Worm (Caenorhabditis elegans) whole organism, L2 larva: ENCODE measurements around the gene Y53C12A.6.

ENCODE experiments used
- C34F6.9 ChIP-seq: fragments of 150-350 bp; optimal IDR thresholded peaks from 2 replicates; lab custom pipeline; 2014; ENCODE audit warnings: missing biosample characterization, missing genetic modification characterization
- F13H6.1 ChIP-seq: sonication (generic microtip); optimal IDR thresholded peaks from 2 replicates; lab custom pipeline; 2016; ENCODE audit warnings: missing genetic modification characterization, missing compliant biosample characterization
- Y55F3AM.14 ChIP-seq: fragments of 200-800 bp; sonication (Bioruptor generic); optimal IDR thresholded peaks from 2 replicates; lab custom pipeline; 2018; ENCODE audit warnings: mild to moderate bottlenecking, missing genetic modification characterization, missing compliant biosample characterization
- ZK546.5 ChIP-seq: sonication (generic microtip); optimal IDR thresholded peaks from 2 replicates; lab custom pipeline; 2017; ENCODE audit warnings: missing biosample characterization, missing genetic modification characterization
- alr-1 ChIP-seq: fragments of 150-350 bp; optimal IDR thresholded peaks from 2 replicates; lab custom pipeline; 2014; ENCODE audit warnings: missing biosample characterization, missing genetic modification characterization
- aly-2 ChIP-seq: fragments of 150-350 bp; optimal IDR thresholded peaks from 2 replicates; lab custom pipeline; 2014; ENCODE audit warnings: missing biosample characterization, missing genetic modification characterization
- ceh-82 ChIP-seq: fragments of 150-350 bp; optimal IDR thresholded peaks from 2 replicates; lab custom pipeline; 2014; ENCODE audit warnings: missing biosample characterization, missing genetic modification characterization
- dmd-4 ChIP-seq: sonication (generic microtip); optimal IDR thresholded peaks from 2 replicates; lab custom pipeline; 2017; ENCODE audit warnings: missing biosample characterization, missing genetic modification characterization
- elt-3 ChIP-seq: sonication (generic microtip); optimal IDR thresholded peaks from 2 replicates; lab custom pipeline; 2017; ENCODE audit warnings: missing biosample characterization, missing genetic modification characterization
- lin-11 ChIP-seq: fragments of 150-350 bp; sonication (generic microtip); optimal IDR thresholded peaks from 2 replicates; lab custom pipeline; 2014; ENCODE audit warnings: missing biosample characterization, missing genetic modification characterization, inconsistent platforms, mixed read lengths
- lin-39 ChIP-seq: fragments of 150-350 bp; optimal IDR thresholded peaks from 2 replicates; lab custom pipeline; 2014; ENCODE audit warnings: missing biosample characterization, missing genetic modification reagents, missing genetic modification characterization
- lsy-2 ChIP-seq, 2 experiments: fragments of 150-350 bp in 1 of 2; sonication (generic microtip) in 1 of 2; optimal IDR thresholded peaks; 2 replicates each; lab custom pipeline; 2014 to 2017; ENCODE audit warnings: missing biosample characterization in 2 of 2, missing genetic modification characterization in 2 of 2
- mab-5 ChIP-seq: fragments of 150-350 bp; optimal IDR thresholded peaks from 2 replicates; lab custom pipeline; 2014; ENCODE audit warnings: missing biosample characterization, missing genetic modification characterization
- mbf-1 ChIP-seq: sonication (generic microtip); optimal IDR thresholded peaks from 2 replicates; lab custom pipeline; 2017; ENCODE audit warnings: missing biosample characterization, missing genetic modification characterization
- nhr-10 ChIP-seq: sonication (generic microtip); optimal IDR thresholded peaks from 2 replicates; lab custom pipeline; 2017; ENCODE audit warnings: missing biosample characterization, missing genetic modification characterization
- nhr-11 ChIP-seq: fragments of 150-350 bp; optimal IDR thresholded peaks from 2 replicates; lab custom pipeline; 2014; ENCODE audit warnings: missing biosample characterization, missing genetic modification characterization
- nhr-12 ChIP-seq: fragments of 150-350 bp; optimal IDR thresholded peaks from 2 replicates; lab custom pipeline; 2014; ENCODE audit warnings: missing biosample characterization, missing genetic modification characterization
- nhr-129 ChIP-seq: fragments of 150-350 bp; optimal IDR thresholded peaks from 2 replicates; lab custom pipeline; 2014; ENCODE audit warnings: missing biosample characterization, missing genetic modification characterization
- nhr-21 ChIP-seq: fragments of 150-350 bp; optimal IDR thresholded peaks from 2 replicates; lab custom pipeline; 2014; ENCODE audit warnings: missing biosample characterization, missing genetic modification characterization
- nhr-23 ChIP-seq: fragments of 150-350 bp; optimal IDR thresholded peaks from 2 replicates; lab custom pipeline; 2014; ENCODE audit warnings: missing biosample characterization, missing genetic modification reagents, missing genetic modification characterization
- nhr-6 ChIP-seq: fragments of 150-350 bp; optimal IDR thresholded peaks from 2 replicates; lab custom pipeline; 2014; ENCODE audit warnings: missing biosample characterization, missing genetic modification characterization
- nhr-77 ChIP-seq: fragments of 150-350 bp; optimal IDR thresholded peaks from 2 replicates; lab custom pipeline; 2014; ENCODE audit warnings: missing biosample characterization, missing genetic modification characterization
- peb-1 ChIP-seq: fragments of 150-350 bp; optimal IDR thresholded peaks from 2 replicates; lab custom pipeline; 2014; ENCODE audit warnings: missing biosample characterization, missing genetic modification characterization
- sem-4 ChIP-seq: fragments of 150-350 bp; optimal IDR thresholded peaks from 2 replicates; lab custom pipeline; 2014; ENCODE audit warnings: missing biosample characterization, missing genetic modification reagents, missing genetic modification characterization
- skn-1 ChIP-seq: sonication (generic microtip); optimal IDR thresholded peaks from 2 replicates; lab custom pipeline; 2017; ENCODE audit warnings: missing biosample characterization, missing genetic modification characterization
- sma-9 ChIP-seq, 2 experiments: fragments of 150-350 bp in 1 of 2; sonication (generic microtip) in 1 of 2; optimal IDR thresholded peaks; 2 replicates each; lab custom pipeline; 2014 to 2016; ENCODE audit warnings: missing genetic modification characterization in 2 of 2, mild to moderate bottlenecking in 1 of 2, missing biosample characterization in 1 of 2, missing compliant biosample characterization in 1 of 2, missing genetic modification reagents in 1 of 2, moderate library complexity in 1 of 2
- snpc-4 ChIP-seq: fragments of 150-350 bp; optimal IDR thresholded peaks from 2 replicates; lab custom pipeline; 2014; ENCODE audit warnings: missing biosample characterization, missing genetic modification characterization
- unc-39 ChIP-seq: fragments of 150-350 bp; optimal IDR thresholded peaks from 2 replicates; lab custom pipeline; 2014; ENCODE audit warnings: missing biosample characterization, missing genetic modification characterization
- unc-55 ChIP-seq: fragments of 150-350 bp; sonication (generic microtip); optimal IDR thresholded peaks from 3 replicates; lab custom pipeline; 2014; ENCODE audit warnings: missing biosample characterization, missing genetic modification reagents, missing genetic modification characterization
- unc-62 ChIP-seq: fragments of 150-350 bp; optimal IDR thresholded peaks from 2 replicates; lab custom pipeline; 2014; ENCODE audit warnings: missing biosample characterization, missing genetic modification reagents, missing genetic modification characterization
- zag-1 ChIP-seq: fragments of 150-350 bp; optimal IDR thresholded peaks from 2 replicates; lab custom pipeline; 2014; ENCODE audit warnings: missing biosample characterization, missing genetic modification characterization
- ztf-4 ChIP-seq: fragments of 150-350 bp; optimal IDR thresholded peaks from 2 replicates; lab custom pipeline; 2014; ENCODE audit warnings: missing biosample characterization, missing genetic modification characterization

Gene Y53C12A.6

ce11 chrII:9717904-9718303 lies at the start of gene Y53C12A.6:
Gene Y53C12A.6 (minus strand): TSS chrII:9718004.
- TF ChIP-seq C34F6.9 (tag; lab: Kevin White, UChicago) (no peak), alr-1 (no peak), mbf-1 (tag; lab: Kevin White, UChicago) (no peak), ZK546.5 (tag; lab: Kevin White, UChicago) (no peak), nhr-21 (tag; lab: Kevin White, UChicago) (no peak), unc-62 (GFP tag; lab: Kevin White, UChicago) (no peak), elt-3 (tag; lab: Kevin White, UChicago) (no peak)

ce11 chrII:9764696-9765095 lies 46.9 kb upstream of the Y53C12A.6 start:
- TF ChIP-seq sem-4 (tag; lab: Kevin White, UChicago) (no peak), nhr-6 (tag; lab: Kevin White, UChicago) (no peak), Y55F3AM.14 (no peak), nhr-11 (tag; lab: Kevin White, UChicago) (no peak), dmd-4 (tag; lab: Kevin White, UChicago) (no peak), nhr-23 (tag; lab: Kevin White, UChicago) (no peak), C34F6.9 (tag; lab: Kevin White, UChicago) (no peak), ceh-82 (tag; lab: Kevin White, UChicago) (no peak), lin-39 (tag; lab: Kevin White, UChicago) (no peak), snpc-4 (no peak)

- TF ChIP-seq sma-9 (GFP tag; optimal IDR thresholded peaks at IDR 0.05; lab: Kevin White, UChicago), result peak; percentile 9
- TF ChIP-seq sma-9 (tag; optimal IDR thresholded peaks at IDR 0.05; lab: Kevin White, UChicago), result no peak
- no peak for TF ChIP-seq nhr-11 (tag; lab: Kevin White, UChicago)
Observed at ce11 chrII:9759382-9759781, 41.6 kb upstream of the Y53C12A.6 start.

ce11 chrII:9757651-9758282 lies 40.0 kb upstream of the Y53C12A.6 start, which contains the start of gene shk-1:
Gene shk-1 (plus strand): TSS chrII:9758232.
- TF ChIP-seq nhr-10 (tag; lab: Kevin White, UChicago) (no peak), C34F6.9 (tag; lab: Kevin White, UChicago) (peak; percentile 40), nhr-77 (tag; lab: Kevin White, UChicago) (no peak), skn-1 (tag; lab: Kevin White, UChicago) (no peak), F13H6.1 (tag; lab: Kevin White, UChicago) (peak; percentile 57), sma-9 (GFP tag; optimal IDR thresholded peaks at IDR 0.05; lab: Kevin White, UChicago) (peak; percentile 70), sma-9 (tag; optimal IDR thresholded peaks at IDR 0.05; lab: Kevin White, UChicago) (no peak), lsy-2 (tag; optimal IDR thresholded peaks at IDR 0.05; lab: Kevin White, UChicago) (peak in 1 of 2 experiments; percentile 39), nhr-129 (peak; percentile 33), lin-11 (tag; lab: Kevin White, UChicago) (no peak)
- TF ChIP-seq, all 48 proteins: peak for 5

ce11 chrII:9755425-9755824 lies 37.6 kb upstream of the Y53C12A.6 start:
- TF ChIP-seq nhr-12 (tag; lab: Kevin White, UChicago) (no peak), ZK546.5 (tag; lab: Kevin White, UChicago) (no peak), nhr-23 (tag; lab: Kevin White, UChicago) (no peak), unc-39 (tag; lab: Kevin White, UChicago) (no peak), peb-1 (no peak), nhr-6 (tag; lab: Kevin White, UChicago) (no peak), ztf-4 (tag; lab: Kevin White, UChicago) (no peak), Y55F3AM.14 (no peak), unc-55 (GFP tag; lab: Kevin White, UChicago) (peak; percentile 40), zag-1 (tag; lab: Kevin White, UChicago) (no peak), ceh-82 (tag; lab: Kevin White, UChicago) (no peak), snpc-4 (no peak), aly-2 (tag; lab: Kevin White, UChicago) (no peak), mab-5 (peak; percentile 38), lsy-2 (tag; optimal IDR thresholded peaks at IDR 0.05; lab: Kevin White, UChicago) (peak in 1 of 2 experiments; percentile 13), skn-1 (tag; lab: Kevin White, UChicago) (no peak)
